Worm (Caenorhabditis elegans): Measurements from ENCODE around the gene M117.6.
"Not testable (repeated sequence)": the region's sequence is repeated elsewhere in the genome, so short reads cannot be mapped to it uniquely, and the experiment has no call there.

Gene M117.6

ce11 chrIV:11828012-11828411, at the start of gene M117.6:
M117.6 (minus strand) TSS chrIV:11828112.
- TF ChIP-seq unc-62 (GFP tag; optimal IDR thresholded peaks at IDR 0.05), result not testable (repeated sequence)

- no peak for TF ChIP-seq unc-62 (GFP tag; optimal IDR thresholded peaks at IDR 0.05)
These were observed 49.8 kb upstream of the M117.6 start, which contains the start of gene pph-2 for ce11 chrIV:11877674-11878073. pph-2 (minus strand) TSS chrIV:11877774.

- TF ChIP-seq unc-62 (GFP tag; optimal IDR thresholded peaks at IDR 0.05), result no peak
These were observed 44.0 kb upstream of the M117.6 start for ce11 chrIV:11871898-11872297.

ce11 chrIV:11871083-11871482, 43.2 kb upstream of the M117.6 start:
- no peak for TF ChIP-seq unc-62 (GFP tag; optimal IDR thresholded peaks at IDR 0.05)

- TF ChIP-seq unc-62 (GFP tag; optimal IDR thresholded peaks at IDR 0.05), result no peak
These were observed 40.5 kb upstream of the M117.6 start for ce11 chrIV:11868452-11868851.

- no peak for TF ChIP-seq unc-62 (GFP tag; optimal IDR thresholded peaks at IDR 0.05)
These were observed 39.8 kb upstream of the M117.6 start for ce11 chrIV:11867652-11868232.

- TF ChIP-seq unc-62 (GFP tag; optimal IDR thresholded peaks at IDR 0.05), result no peak
These were observed 36.3 kb upstream of the M117.6 start, which contains the start of gene trpa-1 for ce11 chrIV:11864226-11864625. trpa-1 (plus strand) TSS chrIV:11864526.

- no peak for TF ChIP-seq unc-62 (GFP tag; optimal IDR thresholded peaks at IDR 0.05)
These were observed 35.5 kb upstream of the M117.6 start for ce11 chrIV:11863428-11863827.

- TF ChIP-seq unc-62 (GFP tag; optimal IDR thresholded peaks at IDR 0.05), result no peak
These were observed 32.2 kb upstream of the M117.6 start, which contains the start of gene mob-1 for ce11 chrIV:11859995-11860605. mob-1 (plus strand) TSS chrIV:11860555.

- no peak for TF ChIP-seq unc-62 (GFP tag; optimal IDR thresholded peaks at IDR 0.05)
These were observed 30.2 kb upstream of the M117.6 start, which contains the start of gene let-92 for ce11 chrIV:11858142-11858541. let-92 (plus strand) TSS chrIV:11858442.

ce11 chrIV:11857159-11857565, 29.2 kb upstream of the M117.6 start:
- TF ChIP-seq unc-62 (GFP tag; optimal IDR thresholded peaks at IDR 0.05), result no peak

- no peak for TF ChIP-seq unc-62 (GFP tag; optimal IDR thresholded peaks at IDR 0.05)
These were observed 28.2 kb upstream of the M117.6 start, which contains the start of gene ech-2 for ce11 chrIV:11855900-11856660. ech-2 (minus strand) TSS chrIV:11856351.

ce11 chrIV:11855424-11855823, 27.5 kb upstream of the M117.6 start:
- no peak for TF ChIP-seq unc-62 (GFP tag; optimal IDR thresholded peaks at IDR 0.05)

- TF ChIP-seq unc-62 (GFP tag; optimal IDR thresholded peaks at IDR 0.05), result no peak
These were observed 26.9 kb upstream of the M117.6 start, which contains the start of gene tag-30 for ce11 chrIV:11854777-11855176. tag-30 (minus strand) TSS chrIV:11855159.

ce11 chrIV:11851882-11852281, 24.0 kb upstream of the M117.6 start, which contains the start of gene F38H4.5:
F38H4.5 (plus strand) TSS chrIV:11852182.
- TF ChIP-seq unc-62 (GFP tag; optimal IDR thresholded peaks at IDR 0.05), result no peak

- no peak for TF ChIP-seq unc-62 (GFP tag; optimal IDR thresholded peaks at IDR 0.05)
These were observed 19.9 kb upstream of the M117.6 start, which contains the start of the genes F38H4.6 and F38H4.4 for ce11 chrIV:11847771-11848312. F38H4.6 (minus strand) TSS chrIV:11847871. F38H4.4 (plus strand) TSS chrIV:11848262.
